Worm (Caenorhabditis elegans): ENCODE measurements around the gene C14A4.6.

DNA sequence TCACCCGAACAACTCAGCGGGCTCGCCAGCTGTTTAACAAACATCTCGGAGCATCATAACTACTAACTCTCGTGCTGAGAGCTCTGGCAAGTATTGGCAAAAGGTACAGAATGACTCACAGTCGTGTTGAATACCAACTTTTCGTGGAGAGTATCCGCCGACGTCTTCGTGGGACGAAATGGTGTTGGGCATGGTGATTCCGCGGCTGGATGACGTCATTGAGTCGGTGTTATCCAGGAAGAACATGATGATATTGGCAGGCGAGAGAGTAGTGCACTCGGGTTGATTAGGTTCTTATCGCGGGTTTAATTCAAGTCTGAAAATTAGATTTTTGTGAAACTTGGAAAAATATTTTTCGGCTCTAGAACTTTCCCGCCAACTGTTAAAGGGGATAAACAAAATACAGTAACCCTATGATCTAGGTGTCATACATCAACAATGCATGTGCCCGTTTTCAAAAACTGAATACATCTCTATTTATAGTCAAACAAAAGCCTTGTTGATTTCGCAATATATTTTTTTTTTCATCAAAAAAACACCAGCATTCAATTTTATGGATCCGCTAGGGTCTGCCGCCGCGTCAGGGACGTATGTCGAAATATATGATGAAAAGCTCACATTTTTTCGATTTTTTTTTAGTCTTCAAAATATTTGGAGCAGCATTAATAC, 41.1 kb downstream of the C14A4.6 start:
- no peak for TF ChIP-seq sptf-1 (tag; optimal IDR thresholded peaks at IDR 0.05)
- no peak for TF ChIP-seq lsy-2 (tag; optimal IDR thresholded peaks at IDR 0.05)
- no peak for TF ChIP-seq nhr-237 (tag; optimal IDR thresholded peaks at IDR 0.05)
- no peak for TF ChIP-seq unc-62 (GFP tag; optimal IDR thresholded peaks at IDR 0.05)
